Fruit fly (Drosophila melanogaster) whole organism, wandering third instar larva: ENCODE measurements around the gene CG34293.

Experiments
- Abd-B ChIP-seq: fragments of >200 bp; optimal IDR thresholded peaks from 2 replicates; lab custom pipeline; 2017; ENCODE audit warnings: missing biosample characterization, missing genetic modification characterization
- CG32264 ChIP-seq: fragments of 200-800 bp; sonication (Bioruptor generic); optimal IDR thresholded peaks from 2 replicates; lab custom pipeline; 2016; ENCODE audit warnings: missing biosample characterization, missing genetic modification characterization
- Dif ChIP-seq: fragments of 200-275, 200-300 bp; sonication (Bioruptor generic); optimal IDR thresholded peaks from 2 replicates; lab custom pipeline; 2018; ENCODE audit warnings: missing biosample characterization, missing genetic modification characterization; ENCODE audit not compliant: partially characterized antibody
- GATAd ChIP-seq: sonication (Bioruptor generic); optimal IDR thresholded peaks from 2 replicates; lab custom pipeline; 2016; ENCODE audit warnings: missing biosample characterization, missing genetic modification characterization
- OdsH ChIP-seq: fragments of 200-800 bp; sonication (Bioruptor generic); optimal IDR thresholded peaks from 2 replicates; lab custom pipeline; 2016; ENCODE audit warnings: missing biosample characterization, mild to moderate bottlenecking, missing genetic modification characterization
- br ChIP-seq: fragments of 200-800 bp; sonication (Bioruptor generic); optimal IDR thresholded peaks from 2 replicates; lab custom pipeline; 2016; ENCODE audit warnings: missing biosample characterization, missing genetic modification characterization
- ey ChIP-seq: fragments of 200-800 bp; sonication (Bioruptor generic); optimal IDR thresholded peaks from 2 replicates; lab custom pipeline; 2016; ENCODE audit warnings: missing biosample characterization, missing genetic modification characterization
- foxo ChIP-seq, 2 experiments: fragments of 200-800 bp; sonication (Bioruptor generic); optimal IDR thresholded peaks; 2 replicates in 1 of 2; 3 replicates in 1 of 2; lab custom pipeline; 2016 to 2017; ENCODE audit warnings: missing biosample characterization in 2 of 2, missing genetic modification characterization in 2 of 2
- fru ChIP-seq: fragments of 200-800 bp; sonication (Bioruptor generic); optimal IDR thresholded peaks from 3 replicates; lab custom pipeline; 2016; ENCODE audit warnings: missing biosample characterization, mild to moderate bottlenecking, missing genetic modification characterization
- lola ChIP-seq: fragments of >200 bp; optimal IDR thresholded peaks from 2 replicates; lab custom pipeline; 2017; ENCODE audit warnings: missing biosample characterization, missing genetic modification characterization
- tai ChIP-seq: sonication (Bioruptor generic); optimal IDR thresholded peaks from 2 replicates; lab custom pipeline; 2016; ENCODE audit warnings: missing biosample characterization, missing genetic modification characterization

dm6 chr3R:27116465-27117092, 48.8 kb downstream of the CG34293 start, which contains the start of the genes CG6066 and CG5880:
- TF ChIP-seq Dif (GFP tag; lab: Kevin White, UChicago) (no peak), OdsH (GFP tag; lab: Kevin White, UChicago) (no peak), GATAd (no peak), lola (GFP tag; lab: Kevin White, UChicago) (no peak), Abd-B (GFP tag; lab: Kevin White, UChicago) (no peak), fru (GFP tag; lab: Kevin White, UChicago) (no peak), foxo (GFP tag; optimal IDR thresholded peaks at IDR 0.05; lab: Kevin White, UChicago) (no peak), tai (GFP tag; lab: Kevin White, UChicago) (no peak), ey (GFP tag; lab: Kevin White, UChicago) (no peak), CG32264 (no peak), br (GFP tag; lab: Kevin White, UChicago) (no peak)
